Worm (Caenorhabditis elegans) whole organism, late embryonic: ENCODE measurements around the gene srlf-19.

Source experiments
- C08G9.2 ChIP-seq: sonication (generic microtip); optimal IDR thresholded peaks from 2 replicates; lab custom pipeline; 2016; ENCODE audit warnings: mild to moderate bottlenecking, missing genetic modification characterization, moderate library complexity, missing compliant biosample characterization
- C38D4.7 ChIP-seq: fragments of 200-800 bp; sonication (Bioruptor generic); optimal IDR thresholded peaks from 2 replicates; lab custom pipeline; 2018; ENCODE audit warnings: mild to moderate bottlenecking, missing genetic modification characterization, moderate library complexity, missing compliant biosample characterization
- K02D7.2 ChIP-seq: sonication (generic microtip); optimal IDR thresholded peaks from 2 replicates; lab custom pipeline; 2017; ENCODE audit warnings: mild to moderate bottlenecking, missing genetic modification characterization, missing compliant biosample characterization
- K09A11.1 ChIP-seq: sonication (generic microtip); optimal IDR thresholded peaks from 2 replicates; lab custom pipeline; 2017; ENCODE audit warnings: antibody characterized with exemption, mild to moderate bottlenecking, missing genetic modification characterization, missing compliant biosample characterization; ENCODE audit not compliant: insufficient read depth
- T23F11.4 ChIP-seq: fragments of 200-800 bp; sonication (Bioruptor generic); optimal IDR thresholded peaks from 2 replicates; lab custom pipeline; 2018; ENCODE audit warnings: mild to moderate bottlenecking, missing genetic modification characterization, missing compliant biosample characterization
- Y22D7AL.16 ChIP-seq: sonication (generic microtip); optimal IDR thresholded peaks from 2 replicates; lab custom pipeline; 2016; ENCODE audit warnings: missing genetic modification characterization, missing compliant biosample characterization
- ama-1 ChIP-seq: fragments of 150-350 bp; optimal IDR thresholded peaks from 2 replicates; lab custom pipeline; 2014
- ceh-14 ChIP-seq: sonication (generic microtip); optimal IDR thresholded peaks from 2 replicates; lab custom pipeline; 2016; ENCODE audit warnings: missing genotype, missing genetic modification characterization, missing compliant biosample characterization
- ceh-18 ChIP-seq: sonication (generic microtip); optimal IDR thresholded peaks from 2 replicates; lab custom pipeline; 2016; ENCODE audit warnings: missing genetic modification characterization, missing compliant biosample characterization
- ceh-19 ChIP-seq: fragments of 200-800 bp; sonication (Bioruptor generic); optimal IDR thresholded peaks from 2 replicates; lab custom pipeline; 2018; ENCODE audit warnings: mild to moderate bottlenecking, missing genetic modification characterization, missing compliant biosample characterization
- ceh-2 ChIP-seq: sonication (generic microtip); optimal IDR thresholded peaks from 2 replicates; lab custom pipeline; 2016; ENCODE audit warnings: missing genotype, missing genetic modification characterization, missing compliant biosample characterization
- ceh-24 ChIP-seq: sonication (generic microtip); optimal IDR thresholded peaks from 2 replicates; lab custom pipeline; 2016; ENCODE audit warnings: mild to moderate bottlenecking, missing genetic modification characterization, missing compliant biosample characterization
- ceh-30 ChIP-seq: fragments of 150-350 bp; optimal IDR thresholded peaks from 2 replicates; lab custom pipeline; 2014; ENCODE audit warnings: missing biosample characterization, missing genetic modification characterization
- ceh-31 ChIP-seq: sonication (generic microtip); optimal IDR thresholded peaks from 2 replicates; lab custom pipeline; 2016; ENCODE audit warnings: missing genetic modification characterization, missing compliant biosample characterization
- ceh-6 ChIP-seq: fragments of 200-800 bp; sonication (Bioruptor generic); optimal IDR thresholded peaks from 2 replicates; lab custom pipeline; 2018; ENCODE audit warnings: mild to moderate bottlenecking, missing genetic modification characterization, missing compliant biosample characterization
- che-1 ChIP-seq: sonication (generic microtip); optimal IDR thresholded peaks from 2 replicates; lab custom pipeline; 2016; ENCODE audit warnings: mild to moderate bottlenecking, missing genetic modification characterization, missing compliant biosample characterization
- elt-2 ChIP-seq: sonication (generic microtip); optimal IDR thresholded peaks from 2 replicates; lab custom pipeline; 2016; ENCODE audit warnings: missing genetic modification reagents, missing genetic modification characterization, missing compliant biosample characterization
- eyg-1 ChIP-seq: sonication (generic microtip); optimal IDR thresholded peaks from 2 replicates; lab custom pipeline; 2016; ENCODE audit warnings: missing genotype, missing genetic modification characterization, missing compliant biosample characterization
- fax-1 ChIP-seq: sonication (generic microtip); optimal IDR thresholded peaks from 2 replicates; lab custom pipeline; 2016; ENCODE audit warnings: missing genotype, missing genetic modification characterization, missing compliant biosample characterization
- fkh-10 ChIP-seq: fragments of 150-350 bp; optimal IDR thresholded peaks from 2 replicates; lab custom pipeline; 2014; ENCODE audit warnings: missing biosample characterization, missing genetic modification reagents, missing genetic modification characterization
- fkh-6 ChIP-seq: sonication (generic microtip); optimal IDR thresholded peaks from 2 replicates; lab custom pipeline; 2016; ENCODE audit warnings: missing genetic modification characterization, missing compliant biosample characterization
- gmeb-2 ChIP-seq: sonication (generic microtip); optimal IDR thresholded peaks from 2 replicates; lab custom pipeline; 2016; ENCODE audit warnings: missing genetic modification characterization, inconsistent platforms, missing compliant biosample characterization
- hlh-6 ChIP-seq: sonication (generic microtip); optimal IDR thresholded peaks from 2 replicates; lab custom pipeline; 2016; ENCODE audit warnings: missing genotype, missing genetic modification characterization, missing compliant biosample characterization
- lim-6 ChIP-seq: sonication (generic microtip); optimal IDR thresholded peaks from 2 replicates; lab custom pipeline; 2016; ENCODE audit warnings: missing genetic modification characterization, missing compliant biosample characterization
- lin-11 ChIP-seq: fragments of 200-800 bp; sonication (Bioruptor generic); optimal IDR thresholded peaks from 2 replicates; lab custom pipeline; 2018; ENCODE audit warnings: mild to moderate bottlenecking, missing genetic modification characterization, missing compliant biosample characterization
- madf-2 ChIP-seq: sonication (generic microtip); optimal IDR thresholded peaks from 2 replicates; lab custom pipeline; 2017; ENCODE audit warnings: missing genetic modification characterization, missing compliant biosample characterization
- nfya-1 ChIP-seq: sonication (generic microtip); optimal IDR thresholded peaks from 2 replicates; lab custom pipeline; 2017; ENCODE audit warnings: missing genetic modification characterization, mild to moderate bottlenecking, missing compliant biosample characterization, antibody characterized with exemption, moderate library complexity
- nhr-232 ChIP-seq: sonication (generic microtip); optimal IDR thresholded peaks from 2 replicates; lab custom pipeline; 2016; ENCODE audit warnings: missing genetic modification characterization, missing compliant biosample characterization
- npax-4 ChIP-seq: sonication (generic microtip); optimal IDR thresholded peaks from 2 replicates; lab custom pipeline; 2016; ENCODE audit warnings: missing genetic modification characterization, missing compliant biosample characterization
- odd-2 ChIP-seq: sonication (generic microtip); optimal IDR thresholded peaks from 2 replicates; lab custom pipeline; 2017; ENCODE audit warnings: antibody characterized with exemption, mild to moderate bottlenecking, missing genetic modification characterization, missing compliant biosample characterization
- pag-3 ChIP-seq: sonication (generic microtip); optimal IDR thresholded peaks from 2 replicates; lab custom pipeline; 2016; ENCODE audit warnings: missing compliant biosample characterization, missing genetic modification characterization, borderline replicate concordance
- pat-9 ChIP-seq: fragments of 200-800 bp; sonication (Bioruptor generic); optimal IDR thresholded peaks from 2 replicates; lab custom pipeline; 2018; ENCODE audit warnings: mild to moderate bottlenecking, missing genetic modification characterization, moderate library complexity, missing compliant biosample characterization
- pha-2 ChIP-seq: sonication (generic microtip); optimal IDR thresholded peaks from 2 replicates; lab custom pipeline; 2017; ENCODE audit warnings: mild to moderate bottlenecking, missing genetic modification characterization, missing compliant biosample characterization
- pha-4 ChIP-seq: fragments of 150-350 bp; optimal IDR thresholded peaks from 2 replicates; lab custom pipeline; 2018; ENCODE audit warnings: missing biosample characterization, missing genetic modification reagents, missing genetic modification characterization
- pros-1 ChIP-seq: fragments of 150-350 bp; optimal IDR thresholded peaks from 2 replicates; lab custom pipeline; 2014; ENCODE audit warnings: missing biosample characterization, missing genetic modification reagents, missing genetic modification characterization
- sdc-2 ChIP-seq: sonication (generic microtip); optimal IDR thresholded peaks from 2 replicates; lab custom pipeline; 2016; ENCODE audit warnings: missing genotype, missing genetic modification characterization, missing compliant biosample characterization
- sox-4 ChIP-seq: sonication (generic microtip); optimal IDR thresholded peaks from 2 replicates; lab custom pipeline; 2017; ENCODE audit warnings: mild to moderate bottlenecking, missing genetic modification characterization, inconsistent platforms, missing compliant biosample characterization
- syd-9 ChIP-seq: sonication (generic microtip); optimal IDR thresholded peaks from 2 replicates; lab custom pipeline; 2016; ENCODE audit warnings: mild to moderate bottlenecking, missing genetic modification characterization, moderate library complexity, missing compliant biosample characterization
- tbx-2 ChIP-seq: sonication (generic microtip); optimal IDR thresholded peaks from 2 replicates; lab custom pipeline; 2016; ENCODE audit warnings: missing genetic modification characterization, missing compliant biosample characterization
- tbx-7 ChIP-seq: sonication (generic microtip); optimal IDR thresholded peaks from 2 replicates; lab custom pipeline; 2016; ENCODE audit warnings: missing genotype, missing genetic modification characterization, missing compliant biosample characterization
- ttx-3 ChIP-seq: sonication (generic microtip); optimal IDR thresholded peaks from 2 replicates; lab custom pipeline; 2016; ENCODE audit warnings: missing genetic modification reagents, missing genetic modification characterization, missing compliant biosample characterization
- unc-3 ChIP-seq, 2 experiments: fragments of 200-800 bp in 1 of 2; sonication (Bioruptor generic) in 1 of 2; sonication (generic microtip) in 1 of 2; conservative IDR thresholded peaks in 1 of 2; optimal IDR thresholded peaks in 1 of 2; 2 replicates each; pipeline versions ENCODE4 v1.3.6 to Lab custom; 2016 to 2022; ENCODE audit warnings: missing compliant biosample characterization in 2 of 2, missing genetic modification characterization in 2 of 2, missing genetic modification reagents in 1 of 2
- unc-86 ChIP-seq: sonication (generic microtip); optimal IDR thresholded peaks from 2 replicates; lab custom pipeline; 2016; ENCODE audit warnings: missing genetic modification characterization, missing compliant biosample characterization
- ztf-16 ChIP-seq: sonication (generic microtip); optimal IDR thresholded peaks from 2 replicates; lab custom pipeline; 2017; ENCODE audit warnings: missing genetic modification characterization, missing compliant biosample characterization

The srlf-19 gene

DNA sequence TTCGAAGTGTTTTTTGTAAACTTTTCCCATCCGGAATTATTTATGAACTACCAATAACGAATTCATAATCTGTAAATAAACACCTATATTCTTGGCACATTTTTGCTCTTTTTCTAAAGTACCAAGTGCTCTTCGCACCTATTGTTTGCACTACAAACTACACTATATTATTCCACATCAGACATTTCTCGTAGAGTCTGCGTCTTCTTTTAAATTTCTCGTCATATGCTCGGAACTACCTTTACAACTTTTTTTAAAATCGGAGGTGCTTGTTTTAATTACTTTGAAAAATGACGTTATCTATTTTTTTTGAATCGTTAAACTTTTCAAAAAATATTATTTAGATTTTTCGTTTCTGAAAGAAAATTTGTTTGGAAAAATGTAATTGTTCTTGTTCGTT is 40.5 kb upstream of the srlf-19 start, which contains the start of gene nhr-201:
TSS of gene nhr-201 (plus strand) at position 29 of the 400 bp plus-strand sequence.
- TF ChIP-seq che-1 (tag; lab: Kevin White, UChicago) (no peak), lin-11 (tag; lab: Kevin White, UChicago) (no peak), sdc-2 (tag; lab: Kevin White, UChicago) (no peak), odd-2 (no peak), nhr-232 (no peak), pros-1 (no peak), C38D4.7 (GFP tag; lab: Kevin White, UChicago) (no peak), nfya-1 (tag; lab: Kevin White, UChicago) (no peak), sox-4 (tag; lab: Kevin White, UChicago) (no peak), ceh-31 (tag; lab: Kevin White, UChicago) (no peak), T23F11.4 (GFP tag; lab: Kevin White, UChicago) (no peak), C08G9.2 (tag; lab: Kevin White, UChicago) (no peak), ttx-3 (tag; lab: Kevin White, UChicago) (no peak), tbx-2 (tag; lab: Kevin White, UChicago) (no peak), fkh-6 (tag; lab: Kevin White, UChicago) (no peak), fax-1 (no peak), ama-1 (lab: Kevin White, UChicago) (no peak)

DNA sequence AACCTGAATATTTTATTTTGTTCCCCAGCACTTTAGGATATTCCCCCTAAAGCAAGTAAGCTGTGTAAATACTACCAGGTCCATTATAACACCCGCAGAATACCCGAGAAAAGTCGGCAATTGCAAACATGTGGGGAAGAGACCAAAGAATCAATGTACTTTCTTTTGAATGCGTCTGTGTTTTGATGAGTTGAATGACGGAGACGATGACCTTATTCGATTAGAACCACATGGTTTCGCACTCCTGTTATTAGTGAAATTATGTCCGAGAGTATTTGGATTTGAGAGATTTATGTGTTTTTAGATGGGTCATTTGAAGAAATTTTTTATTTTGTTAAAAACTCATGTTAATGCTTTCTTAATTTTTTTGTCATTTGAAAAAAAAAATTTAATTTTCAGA is 39.9 kb upstream of the srlf-19 start:
- TF ChIP-seq tbx-7 (tag; lab: Kevin White, UChicago) (no peak), Y22D7AL.16 (no peak), lim-6 (tag; lab: Kevin White, UChicago) (no peak), nhr-232 (no peak), unc-86 (tag; lab: Kevin White, UChicago) (no peak), lin-11 (tag; lab: Kevin White, UChicago) (no peak), ceh-30 (tag; lab: Kevin White, UChicago) (no peak), pha-4 (no peak), npax-4 (tag; lab: Kevin White, UChicago) (no peak), hlh-6 (tag; lab: Kevin White, UChicago) (no peak), unc-3 (GFP tag; conservative IDR thresholded peaks at IDR 0.05; lab: Robert Waterston, UW) (no peak), unc-3 (tag; optimal IDR thresholded peaks at IDR 0.05; lab: Kevin White, UChicago) (no peak), pag-3 (no peak), fkh-10 (GFP tag; lab: Kevin White, UChicago) (no peak), gmeb-2 (tag; lab: Kevin White, UChicago) (no peak), K09A11.1 (tag; lab: Kevin White, UChicago) (no peak), K02D7.2 (tag; lab: Kevin White, UChicago) (no peak), pha-2 (tag; lab: Kevin White, UChicago) (no peak), sdc-2 (tag; lab: Kevin White, UChicago) (no peak), ztf-16 (tag; lab: Kevin White, UChicago) (no peak)

DNA sequence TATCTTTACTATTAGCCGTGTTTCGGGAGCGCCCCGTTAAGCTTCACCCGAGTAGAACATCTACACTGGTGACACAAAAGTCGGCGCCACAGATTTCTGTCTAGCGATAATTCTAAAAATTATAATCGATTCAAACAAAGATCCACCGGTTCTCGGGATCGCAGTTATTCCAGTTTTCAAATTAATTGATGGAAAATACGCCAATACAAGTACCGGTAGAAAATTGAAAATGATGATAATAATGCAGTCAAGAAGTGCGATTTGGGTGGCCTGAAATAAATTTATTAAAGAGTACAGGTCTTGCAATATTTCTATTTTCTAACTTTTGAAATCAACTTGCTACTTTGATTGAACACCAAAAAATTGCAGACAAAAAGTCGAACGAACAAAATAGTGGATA is 37.8 kb upstream of the srlf-19 start:
- TF ChIP-seq pha-2 (tag; lab: Kevin White, UChicago) (no peak), tbx-2 (tag; lab: Kevin White, UChicago) (no peak), pat-9 (tag; lab: Kevin White, UChicago) (no peak)

DNA sequence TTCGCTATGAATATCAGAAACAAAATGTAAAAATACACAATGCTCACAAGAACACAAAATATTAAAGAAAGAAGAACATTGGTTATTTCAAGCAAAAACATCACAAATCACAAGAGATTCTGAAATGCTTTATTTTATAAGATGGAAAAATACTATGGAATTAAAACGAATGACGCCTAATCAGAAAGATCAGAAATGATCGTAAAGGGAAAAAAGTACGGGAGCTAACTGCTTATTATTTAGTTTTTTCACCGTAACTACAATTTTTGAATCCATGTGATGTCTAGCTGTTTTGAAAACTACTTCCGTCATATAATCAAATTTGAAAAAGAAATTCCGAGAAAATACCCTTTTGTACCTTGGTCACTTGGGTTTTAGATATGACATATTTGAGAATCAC is 36.8 kb upstream of the srlf-19 start, which contains the start of gene srbc-57:
TSS of gene srbc-57 (minus strand) at position 101 of the 400 bp plus-strand sequence.
- TF ChIP-seq K09A11.1 (tag; lab: Kevin White, UChicago), result no peak
- TF ChIP-seq unc-86 (tag; lab: Kevin White, UChicago), result no peak
- no peak for TF ChIP-seq eyg-1 (tag; lab: Kevin White, UChicago)
- no peak for TF ChIP-seq ceh-2 (tag; lab: Kevin White, UChicago)
- TF ChIP-seq syd-9 (tag; lab: Kevin White, UChicago), result no peak
- no peak for TF ChIP-seq ceh-18 (tag; lab: Kevin White, UChicago)
- no peak for TF ChIP-seq fkh-10 (GFP tag; lab: Kevin White, UChicago)
- TF ChIP-seq ceh-24 (tag; lab: Kevin White, UChicago), result no peak
- no peak for TF ChIP-seq ceh-14 (tag; lab: Kevin White, UChicago)
- no peak for TF ChIP-seq ama-1 (lab: Kevin White, UChicago)
- TF ChIP-seq ceh-19 (GFP tag; lab: Kevin White, UChicago), result no peak
- no peak for TF ChIP-seq pha-2 (tag; lab: Kevin White, UChicago)
- TF ChIP-seq elt-2 (tag; lab: Kevin White, UChicago), result no peak
- TF ChIP-seq madf-2, result no peak
- no peak for TF ChIP-seq C08G9.2 (tag; lab: Kevin White, UChicago)
- TF ChIP-seq ceh-6, result no peak
